Worm (Caenorhabditis elegans) whole organism, dauer: ENCODE measurements around the gene toca-2.
"Not testable (repeated sequence)": the region's sequence is repeated elsewhere in the genome, so short reads cannot be mapped to it uniquely, and the experiment has no call there.

Experiments
- unc-62 ChIP-seq: sonication (generic microtip); optimal IDR thresholded peaks from 2 replicates; lab custom pipeline; 2017; ENCODE audit warnings: missing biosample characterization, missing genetic modification reagents, missing genetic modification characterization

Gene toca-2

DNA sequence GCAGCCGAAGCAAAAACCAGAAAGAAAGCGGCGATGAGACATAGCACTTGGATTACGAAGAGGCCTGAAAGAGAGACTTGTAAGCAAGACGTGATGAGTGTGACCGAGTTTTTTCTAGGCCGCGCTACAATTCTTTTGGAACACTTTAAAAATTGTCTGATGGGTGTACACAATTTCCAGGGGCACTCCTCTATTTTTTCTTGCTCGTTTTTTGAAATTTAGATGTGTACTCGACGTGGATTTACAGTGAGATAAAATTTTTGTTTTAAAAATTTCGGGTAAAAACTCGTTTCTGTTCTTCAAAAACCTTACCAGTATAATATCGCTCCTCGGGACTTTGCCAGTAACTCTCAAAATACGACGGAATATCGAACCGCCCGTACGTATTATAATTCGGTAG, 25.9 kb upstream of the toca-2 start:
- no peak for TF ChIP-seq unc-62 (GFP tag; lab: Kevin White, UChicago)

- TF ChIP-seq unc-62 (GFP tag; lab: Kevin White, UChicago) = no peak
These were observed 24.1 kb upstream of the toca-2 start, which contains the start of gene W06F12.2 for ce11 chrIII:13731589-13731988. Gene W06F12.2 (minus strand): TSS chrIII:13731689.

- TF ChIP-seq unc-62 (GFP tag; lab: Kevin White, UChicago) = no peak
These were observed 23.0 kb upstream of the toca-2 start for ce11 chrIII:13732665-13733064.

- TF ChIP-seq unc-62 (GFP tag; lab: Kevin White, UChicago) = no peak
These were observed 21.9 kb upstream of the toca-2 start for ce11 chrIII:13733833-13734232.

DNA sequence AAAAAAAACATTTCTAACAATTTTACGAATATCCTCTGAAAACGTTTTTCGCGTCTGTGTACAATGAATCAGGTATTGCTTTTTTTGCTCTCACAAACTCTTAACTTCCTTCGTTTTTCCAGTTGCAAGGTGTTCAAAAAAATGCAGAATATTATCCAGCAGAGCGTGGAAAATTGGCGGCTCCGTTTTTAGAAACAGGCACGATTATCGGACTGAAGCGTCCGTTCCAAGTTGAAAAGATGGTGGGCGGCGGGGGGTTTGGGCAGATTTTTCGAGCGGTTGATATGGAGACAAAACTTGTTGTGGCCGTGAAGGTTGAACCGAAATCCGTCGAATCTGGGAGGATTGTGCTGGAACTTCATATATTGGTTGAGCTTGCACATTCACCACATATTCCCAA, 20.7 kb upstream of the toca-2 start, which contains the start of gene W06F12.3:
Gene W06F12.3 (plus strand): TSS at position 23 of the 400 bp plus-strand sequence.
- no peak for TF ChIP-seq unc-62 (GFP tag; lab: Kevin White, UChicago)

- no peak for TF ChIP-seq unc-62 (GFP tag; lab: Kevin White, UChicago)
These were observed 14.3 kb upstream of the toca-2 start for ce11 chrIII:13741410-13741809.

DNA sequence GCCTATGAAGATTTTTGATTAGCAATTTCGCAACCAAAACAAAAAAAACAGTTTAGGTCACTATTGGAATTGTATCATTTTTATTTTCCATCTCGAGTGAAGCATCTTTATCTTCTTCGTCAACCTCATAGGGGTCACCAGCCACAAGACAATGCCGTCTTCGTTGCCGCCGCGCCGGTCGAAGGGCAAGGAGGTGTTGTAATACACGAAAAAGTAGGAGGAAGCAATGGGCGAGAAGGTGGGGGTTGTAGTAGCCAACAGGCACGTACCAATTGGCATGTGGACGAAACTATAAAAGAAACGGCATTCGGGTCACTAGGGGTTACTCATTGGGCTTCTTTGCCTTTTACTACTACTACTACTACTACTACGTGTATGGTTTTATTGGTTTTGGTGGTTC, 13.7 kb upstream of the toca-2 start:
- TF ChIP-seq unc-62 (GFP tag; lab: Kevin White, UChicago) = no peak

DNA sequence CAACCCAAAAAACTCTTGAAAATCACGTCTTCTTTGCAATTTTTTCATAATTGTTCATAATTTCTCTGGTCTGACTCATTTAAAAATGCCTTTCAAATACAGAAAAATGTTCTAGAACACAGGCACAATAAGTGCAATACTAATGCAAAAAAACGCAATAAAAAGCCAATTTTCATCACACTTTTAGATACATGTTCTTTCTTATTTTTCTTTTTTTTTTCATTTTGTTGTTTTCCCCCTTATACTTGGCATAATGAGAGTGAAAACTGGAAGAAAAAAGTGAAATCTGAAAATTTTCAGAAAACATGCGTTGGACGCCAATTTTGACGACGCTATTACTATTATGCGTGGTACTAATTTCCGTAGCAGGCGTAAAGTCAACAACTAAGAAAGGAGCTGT, 11.8 kb upstream of the toca-2 start, which contains the start of gene tyr-2:
Gene tyr-2 (plus strand): TSS at position 301 of the 400 bp plus-strand sequence.
- TF ChIP-seq unc-62 (GFP tag; lab: Kevin White, UChicago) = no peak

DNA sequence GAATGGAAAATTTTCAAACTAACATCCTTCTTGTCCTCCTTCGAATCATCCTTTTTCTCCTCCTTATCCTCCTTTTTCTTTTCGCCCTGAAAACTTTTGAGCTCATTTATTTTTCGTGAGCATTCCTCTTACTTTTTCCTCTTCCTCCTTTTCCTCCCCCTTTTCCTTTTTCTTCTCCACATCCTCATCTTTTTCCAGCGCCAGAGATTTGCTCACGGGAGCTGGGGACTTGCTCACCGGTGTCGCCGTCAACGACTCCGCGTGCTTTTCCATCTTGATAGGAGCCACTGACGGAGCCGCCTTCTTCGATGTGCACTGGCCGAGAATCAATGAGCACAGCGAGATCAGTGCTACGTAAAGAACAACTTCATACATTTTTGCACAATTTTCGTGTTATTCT, 7.4 kb upstream of the toca-2 start, which contains the start of gene K08E3.2:
Gene K08E3.2 (minus strand): TSS at position 375 of the 400 bp plus-strand sequence.
- no peak for TF ChIP-seq unc-62 (GFP tag; lab: Kevin White, UChicago)

DNA sequence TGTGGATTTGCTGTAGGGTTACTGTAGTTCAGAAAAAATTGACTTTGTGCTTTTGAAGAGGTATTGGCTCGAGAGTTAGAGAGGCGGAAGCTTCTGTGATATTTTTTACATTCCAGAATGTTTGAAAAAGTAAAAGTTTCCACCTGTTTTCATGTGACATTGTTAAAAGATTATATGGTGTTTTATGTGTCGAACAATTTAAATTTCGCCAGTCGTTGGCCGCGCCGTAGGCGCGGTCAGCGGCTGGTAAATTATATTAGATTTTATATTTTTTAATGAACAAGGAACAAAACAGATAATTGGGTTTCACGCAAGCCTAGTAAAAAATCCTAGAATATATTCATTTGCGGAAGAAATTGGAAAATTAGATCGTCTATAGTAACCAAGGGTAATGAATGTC, 4.6 kb upstream of the toca-2 start, which contains the start of gene mlc-7:
Gene mlc-7 (plus strand): TSS at position 301 of the 400 bp plus-strand sequence.
- TF ChIP-seq unc-62 (GFP tag; lab: Kevin White, UChicago) = not testable (repeated sequence)

DNA sequence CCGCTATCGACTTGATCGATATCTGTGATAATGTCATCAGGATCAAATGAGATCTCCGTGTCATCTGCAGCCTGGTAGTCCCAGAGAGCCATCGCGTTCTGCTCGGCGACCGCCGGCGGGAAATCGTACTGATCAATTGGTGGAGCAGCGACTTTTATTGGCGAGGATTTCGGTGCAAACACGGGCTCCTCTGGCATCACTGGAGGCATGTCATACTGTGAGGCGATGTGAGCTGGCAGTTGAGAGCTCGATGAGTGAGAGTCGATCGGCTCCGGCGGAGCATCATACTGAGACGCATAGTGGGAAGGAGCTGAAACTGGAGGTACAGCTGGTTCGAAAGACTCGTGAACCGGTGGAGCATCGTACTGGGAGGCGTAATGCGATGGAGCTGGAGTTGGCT, 4.0 kb downstream of the toca-2 start:
- TF ChIP-seq unc-62 (GFP tag; lab: Kevin White, UChicago) = no peak

ce11 chrIII:13761022-13761421, 5.3 kb downstream of the toca-2 start:
- no peak for TF ChIP-seq unc-62 (GFP tag; lab: Kevin White, UChicago)

DNA sequence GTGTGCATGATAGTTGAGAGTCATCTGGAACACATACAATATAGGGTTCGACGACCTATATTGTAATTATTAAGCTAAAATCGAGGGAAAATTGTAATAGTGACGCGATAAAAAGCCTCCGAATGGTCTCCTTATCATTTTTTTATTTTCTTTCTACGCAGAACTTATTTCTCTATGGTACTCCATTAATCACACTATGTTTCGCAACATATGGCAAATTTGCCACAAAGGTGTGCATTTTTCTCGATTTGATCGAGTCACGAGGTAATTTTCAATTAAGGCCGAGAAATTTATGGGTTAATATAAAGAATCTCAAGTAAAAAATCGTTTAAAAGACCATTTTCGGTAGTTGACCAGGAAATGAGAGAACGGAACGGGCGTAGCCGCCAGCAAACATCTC, 6.3 kb downstream of the toca-2 start, which contains the start of gene dbn-1:
Gene dbn-1 (minus strand): TSS at position 24 of the 400 bp plus-strand sequence.
- no peak for TF ChIP-seq unc-62 (GFP tag; lab: Kevin White, UChicago)

DNA sequence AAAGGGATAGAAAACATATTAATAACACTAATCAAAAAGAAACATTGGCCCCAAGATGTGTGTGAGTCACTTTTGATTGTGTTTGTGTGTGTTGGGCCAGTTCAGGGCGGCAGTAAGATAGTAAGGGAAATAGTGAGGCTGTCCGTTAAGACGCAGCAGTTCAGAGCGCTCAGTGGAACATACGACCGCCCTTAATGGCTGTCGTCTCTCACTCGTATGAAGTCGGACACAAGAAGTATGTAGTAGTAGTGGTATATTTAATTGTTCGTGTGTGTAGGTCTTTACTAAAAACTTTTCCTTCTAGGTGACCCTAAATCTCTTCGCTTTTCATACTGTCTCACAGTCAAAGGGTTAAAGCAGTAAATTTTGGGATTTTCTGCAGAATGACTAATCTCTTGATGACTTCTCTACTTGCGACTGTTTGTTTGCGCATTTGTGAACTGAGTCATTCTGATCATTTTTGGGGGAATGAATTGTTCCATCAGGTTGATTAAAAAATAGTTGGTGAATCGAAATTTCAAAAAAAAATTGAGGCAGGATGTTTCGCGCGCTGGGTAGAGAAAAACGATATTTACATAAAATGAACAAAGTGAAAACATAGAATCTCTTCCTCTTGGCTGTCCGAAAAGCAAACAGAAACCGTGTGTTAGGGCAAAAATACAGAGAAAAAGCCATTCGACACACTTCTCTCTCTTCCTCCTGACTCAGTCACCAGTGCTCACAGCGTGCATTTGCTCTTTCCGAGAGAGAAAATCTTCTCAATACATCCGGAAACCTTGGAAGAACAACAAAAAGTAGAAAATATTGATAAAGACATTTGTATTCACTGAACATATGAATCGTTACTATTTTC, 7.8 kb downstream of the toca-2 start:
- TF ChIP-seq unc-62 (GFP tag; lab: Kevin White, UChicago) = no peak

- TF ChIP-seq unc-62 (GFP tag; lab: Kevin White, UChicago) = no peak
These were observed 10.1 kb downstream of the toca-2 start for ce11 chrIII:13765782-13766181.

- no peak for TF ChIP-seq unc-62 (GFP tag; lab: Kevin White, UChicago)
These were observed 11.1 kb downstream of the toca-2 start for ce11 chrIII:13766704-13767323.
